Worm (Caenorhabditis elegans) whole organism, early embryonic: ENCODE results near the gene exc-15.

ENCODE experiments used
- B0310.2 ChIP-seq: sonication (generic microtip); optimal IDR thresholded peaks from 2 replicates; lab custom pipeline; 2016; ENCODE audit warnings: mild to moderate bottlenecking, missing genetic modification characterization, missing compliant biosample characterization
- F13C5.2 ChIP-seq: sonication (generic microtip); optimal IDR thresholded peaks from 2 replicates; lab custom pipeline; 2017; ENCODE audit warnings: mild to moderate bottlenecking, missing genetic modification characterization, inconsistent platforms, missing compliant biosample characterization
- aly-1 ChIP-seq: sonication (generic microtip); optimal IDR thresholded peaks from 2 replicates; lab custom pipeline; 2016; ENCODE audit warnings: missing genetic modification characterization, missing compliant biosample characterization
- ama-1 ChIP-seq: fragments of 150-350 bp; optimal IDR thresholded peaks from 2 replicates; lab custom pipeline; 2014
- ceh-36 ChIP-seq: sonication (generic microtip); optimal IDR thresholded peaks from 2 replicates; lab custom pipeline; 2016; ENCODE audit warnings: missing genetic modification characterization, inconsistent platforms, missing compliant biosample characterization
- ets-7 ChIP-seq: sonication (generic microtip); optimal IDR thresholded peaks from 2 replicates; lab custom pipeline; 2016; ENCODE audit warnings: missing genotype, missing genetic modification characterization, missing compliant biosample characterization
- flt-1 ChIP-seq: fragments of 200-800 bp; sonication (Bioruptor generic); IDR thresholded peaks from 2 replicates; pipeline ENCODE4 v1.3.6; 2022; ENCODE audit warnings: missing genetic modification characterization, missing compliant biosample characterization
- hmbx-1 ChIP-seq: sonication (generic microtip); optimal IDR thresholded peaks from 2 replicates; lab custom pipeline; 2016; ENCODE audit warnings: mild to moderate bottlenecking, missing genetic modification characterization, missing compliant biosample characterization
- hnd-1 ChIP-seq: sonication (generic microtip); optimal IDR thresholded peaks from 2 replicates; lab custom pipeline; 2016; ENCODE audit warnings: missing genetic modification characterization, missing compliant biosample characterization
- pes-1 ChIP-seq: fragments of 200-800 bp; sonication (Bioruptor generic); IDR thresholded peaks from 2 replicates; pipeline ENCODE4 v1.3.6; 2022; ENCODE audit warnings: missing genetic modification reagents, missing genetic modification characterization, missing compliant biosample characterization
- scrt-1 ChIP-seq: fragments of 200-800 bp; sonication (Bioruptor generic); IDR thresholded peaks from 2 replicates; pipeline ENCODE4 v1.3.6; 2022; ENCODE audit warnings: missing genetic modification characterization, missing compliant biosample characterization
- sea-1 ChIP-seq: fragments of 200-800 bp; sonication (Bioruptor generic); conservative IDR thresholded peaks from 2 replicates; pipeline ENCODE4 v1.3.6; 2022; ENCODE audit warnings: missing genetic modification characterization, missing compliant biosample characterization
- tbx-37 ChIP-seq: fragments of 200-800 bp; sonication (Bioruptor generic); conservative IDR thresholded peaks from 2 replicates; pipeline ENCODE4 v1.3.6; 2022; ENCODE audit warnings: missing genetic modification reagents, missing genetic modification characterization, missing compliant biosample characterization
- tra-4 ChIP-seq: sonication (generic microtip); optimal IDR thresholded peaks from 2 replicates; lab custom pipeline; 2017; ENCODE audit warnings: missing genetic modification characterization, missing compliant biosample characterization

- TF ChIP-seq ama-1, result no peak
- no peak for TF ChIP-seq flt-1
- TF ChIP-seq tra-4 (tag; lab: Kevin White, UChicago), result no peak
- TF ChIP-seq hmbx-1 (tag; lab: Kevin White, UChicago), result no peak
- TF ChIP-seq aly-1 (tag; lab: Kevin White, UChicago), result no peak
- no peak for TF ChIP-seq B0310.2 (tag; lab: Kevin White, UChicago)
- TF ChIP-seq ceh-36 (tag; lab: Kevin White, UChicago), result no peak
- no peak for TF ChIP-seq hnd-1 (tag; lab: Kevin White, UChicago)
- TF ChIP-seq pes-1, result no peak
- TF ChIP-seq F13C5.2 (tag; lab: Kevin White, UChicago), result no peak
- TF ChIP-seq tbx-37 (GFP tag; lab: Robert Waterston, UW), result no peak
- TF ChIP-seq sea-1, result no peak
- TF ChIP-seq ets-7 (tag; lab: Kevin White, UChicago), result no peak
- TF ChIP-seq scrt-1, result no peak
Measured at ce11 chrV:4505408-4506270, 22.4 kb downstream of the exc-15 start.
